Fruit fly (Drosophila melanogaster) whole organism, embryonic: ENCODE measurements around the gene CG8112.

Experiments used
- Adf1 ChIP-seq: fragments of 200-800 bp; sonication (Bioruptor generic); IDR thresholded peaks from 2 replicates; pipeline ENCODE4 v1.3.6; 2022; ENCODE audit warnings: missing biosample characterization, missing genetic modification characterization
- Atf6 ChIP-seq: fragments of 200-800 bp; sonication (Bioruptor generic); IDR thresholded peaks from 2 replicates; pipeline ENCODE4 v1.3.6; 2022; ENCODE audit warnings: missing biosample characterization, missing genetic modification characterization
- CG10209 ChIP-seq: fragments of 200-800 bp; sonication (Bioruptor generic); optimal IDR thresholded peaks from 3 replicates; lab custom pipeline; 2017; ENCODE audit warnings: missing biosample characterization, mild to moderate bottlenecking, missing genetic modification characterization, missing genetic modification reagents
- CG10565 ChIP-seq: fragments of 200-800 bp; sonication (Bioruptor generic); optimal IDR thresholded peaks from 3 replicates; lab custom pipeline; 2016; ENCODE audit warnings: missing biosample characterization, mild to moderate bottlenecking, missing genetic modification characterization
- CG12744 ChIP-seq: fragments of 200-800 bp; sonication (Bioruptor generic); optimal IDR thresholded peaks from 2 replicates; lab custom pipeline; 2016; ENCODE audit warnings: missing biosample characterization, missing genetic modification characterization
- CG13123 ChIP-seq: fragments of 200-800 bp; sonication (Bioruptor generic); optimal IDR thresholded peaks from 2 replicates; lab custom pipeline; 2016; ENCODE audit warnings: missing biosample characterization, missing genetic modification characterization
- CG14667 ChIP-seq: fragments of 200-800 bp; sonication (Bioruptor generic); IDR thresholded peaks from 2 replicates; pipeline ENCODE4 v1.3.6; 2022; ENCODE audit warnings: missing biosample characterization, missing genetic modification characterization
- CG14710 ChIP-seq: fragments of 200-800 bp; sonication (Bioruptor generic); optimal IDR thresholded peaks from 3 replicates; lab custom pipeline; 2019; ENCODE audit warnings: missing biosample characterization, mild to moderate bottlenecking, missing genetic modification characterization, moderate library complexity
- CG14965 ChIP-seq: fragments of 200-800 bp; sonication (Bioruptor generic); optimal IDR thresholded peaks from 2 replicates; lab custom pipeline; 2016; ENCODE audit warnings: missing biosample characterization, missing genetic modification characterization, borderline replicate concordance
- CG2120 ChIP-seq: fragments of 200-800 bp; sonication (Bioruptor generic); optimal IDR thresholded peaks from 3 replicates; lab custom pipeline; 2016; ENCODE audit warnings: missing biosample characterization, missing genetic modification characterization
- CG30431 ChIP-seq: fragments of 200-800 bp; sonication (Bioruptor generic); optimal IDR thresholded peaks from 2 replicates; lab custom pipeline; 2017; ENCODE audit warnings: missing biosample characterization, missing genetic modification characterization
- CG31224 ChIP-seq: fragments of 200-800 bp; sonication (Bioruptor generic); IDR thresholded peaks from 2 replicates; pipeline ENCODE4 v1.3.6; 2022; ENCODE audit warnings: missing biosample characterization, missing genetic modification characterization
- CG3163 ChIP-seq: fragments of 200-800 bp; sonication (Bioruptor generic); optimal IDR thresholded peaks from 3 replicates; lab custom pipeline; 2016; ENCODE audit warnings: missing biosample characterization, missing genetic modification characterization
- CG32772 ChIP-seq: fragments of 200-800 bp; sonication (Bioruptor generic); IDR thresholded peaks from 2 replicates; pipeline ENCODE4 v1.3.6; 2022; ENCODE audit warnings: missing biosample characterization, missing genetic modification characterization
- CG34422 ChIP-seq: fragments of 200-800 bp; sonication (Bioruptor generic); IDR thresholded peaks from 3 replicates; pipeline ENCODE4 v1.3.6; 2022; ENCODE audit warnings: missing biosample characterization, missing genetic modification characterization
- CG3995 ChIP-seq: fragments of 200-800 bp; sonication (Bioruptor generic); optimal IDR thresholded peaks from 3 replicates; lab custom pipeline; 2016; ENCODE audit warnings: missing biosample characterization, missing genetic modification characterization
- CG4707 ChIP-seq: fragments of 200-800 bp; sonication (Bioruptor generic); optimal IDR thresholded peaks from 2 replicates; lab custom pipeline; 2018; ENCODE audit warnings: missing biosample characterization, mild to moderate bottlenecking, missing genetic modification characterization, moderate library complexity
- CG6272 ChIP-seq: fragments of 200-800 bp; sonication (Bioruptor generic); IDR thresholded peaks from 2 replicates; pipeline ENCODE4 v1.3.6; 2022; ENCODE audit warnings: missing biosample characterization, missing genetic modification characterization
- CG6689 ChIP-seq: fragments of 200-800 bp; sonication (Bioruptor generic); IDR thresholded peaks from 2 replicates; pipeline ENCODE4 v1.3.6; 2022; ENCODE audit warnings: missing biosample characterization, missing genetic modification characterization
- CG9609 ChIP-seq: fragments of 200-800 bp; sonication (Bioruptor generic); optimal IDR thresholded peaks from 3 replicates; lab custom pipeline; 2016; ENCODE audit warnings: missing biosample characterization, missing genetic modification characterization
- D19A ChIP-seq: fragments of 200-800 bp; optimal IDR thresholded peaks from 3 replicates; lab custom pipeline; 2019; ENCODE audit warnings: missing biosample characterization, mild to moderate bottlenecking, missing genetic modification characterization, moderate library complexity
- Deaf1 ChIP-seq: fragments of 200-800 bp; optimal IDR thresholded peaks from 3 replicates; lab custom pipeline; 2019; ENCODE audit warnings: missing biosample characterization, mild to moderate bottlenecking, missing genetic modification characterization, moderate library complexity
- Dip2 ChIP-seq: fragments of 200-800 bp; sonication (Bioruptor generic); IDR thresholded peaks from 2 replicates; pipeline ENCODE4 v1.3.6; 2022; ENCODE audit warnings: missing biosample characterization, missing genetic modification characterization
- Ets65A ChIP-seq: fragments of 200-800 bp; sonication (Bioruptor generic); peaks from one replicate; lab custom pipeline; 2016; ENCODE audit warnings: missing biosample characterization, missing genetic modification characterization
- HLH3B ChIP-seq: fragments of 200-800 bp; sonication (Bioruptor generic); IDR thresholded peaks from 2 replicates; pipeline ENCODE4 v1.3.6; 2022; ENCODE audit warnings: missing biosample characterization, missing genetic modification characterization
- Lim3 ChIP-seq: fragments of 200-800 bp; sonication (Bioruptor generic); IDR thresholded peaks from 2 replicates; pipeline ENCODE4 v1.3.6; 2022; ENCODE audit warnings: missing biosample characterization, missing genetic modification characterization
- MTF-1 ChIP-seq: fragments of 200-800 bp; sonication (Bioruptor generic); optimal IDR thresholded peaks from 2 replicates; lab custom pipeline; 2018; ENCODE audit warnings: missing biosample characterization, mild to moderate bottlenecking, missing genetic modification characterization, borderline replicate concordance
- Med ChIP-seq: fragments of 200-800 bp; sonication (Bioruptor generic); peaks from one replicate; lab custom pipeline; 2016; ENCODE audit warnings: missing biosample characterization, missing genetic modification characterization, mild to moderate bottlenecking, inconsistent platforms, moderate library complexity
- Poxn ChIP-seq: fragments of 200-800 bp; sonication (Bioruptor generic); IDR thresholded peaks from 2 replicates; pipeline ENCODE4 v1.3.6; 2022; ENCODE audit warnings: missing biosample characterization, missing genetic modification characterization
- Six4 ChIP-seq: fragments of 200-800 bp; sonication (Bioruptor generic); optimal IDR thresholded peaks from 2 replicates; lab custom pipeline; 2016; ENCODE audit warnings: missing biosample characterization, missing genetic modification characterization
- Sox102F ChIP-seq: fragments of 200-800 bp; sonication (Bioruptor generic); optimal IDR thresholded peaks from 2 replicates; lab custom pipeline; 2018; ENCODE audit warnings: missing biosample characterization, mild to moderate bottlenecking, missing genetic modification characterization, moderate library complexity
- Vsx1 ChIP-seq: fragments of 200-800 bp; sonication (Bioruptor generic); optimal IDR thresholded peaks from 2 replicates; lab custom pipeline; 2017; ENCODE audit warnings: missing biosample characterization, mild to moderate bottlenecking, missing genetic modification characterization, missing genetic modification reagents
- az2 ChIP-seq: fragments of 200-800 bp; sonication (Bioruptor generic); optimal IDR thresholded peaks from 3 replicates; lab custom pipeline; 2016; ENCODE audit warnings: missing biosample characterization, missing genetic modification characterization
- bcd ChIP-seq: fragments of 200-800 bp; sonication (Bioruptor generic); optimal IDR thresholded peaks from 2 replicates; lab custom pipeline; 2017; ENCODE audit warnings: missing biosample characterization, mild to moderate bottlenecking, missing genetic modification characterization
- emc ChIP-seq: fragments of 200-800 bp; sonication (Bioruptor generic); optimal IDR thresholded peaks from 2 replicates; lab custom pipeline; 2016; ENCODE audit warnings: missing biosample characterization, missing genetic modification characterization
- hbn ChIP-seq: fragments of 200-800 bp; sonication (Bioruptor generic); IDR thresholded peaks from 2 replicates; pipeline ENCODE4 v1.3.6; 2022; ENCODE audit warnings: missing biosample characterization, missing genetic modification characterization; ENCODE audit not compliant: partially characterized antibody
- klu ChIP-seq: fragments of 200-800 bp; sonication (Bioruptor generic); IDR thresholded peaks from 2 replicates; pipeline ENCODE4 v1.3.6; 2022; ENCODE audit warnings: missing biosample characterization, missing genetic modification characterization
- nom ChIP-seq: fragments of 200-800 bp; sonication (Bioruptor generic); optimal IDR thresholded peaks from 2 replicates; lab custom pipeline; 2017; ENCODE audit warnings: missing biosample characterization, missing genetic modification characterization, mild to moderate bottlenecking, moderate library complexity, missing genetic modification reagents
- onecut ChIP-seq: fragments of 200-800 bp; sonication (Bioruptor generic); IDR thresholded peaks from 2 replicates; pipeline ENCODE4 v1.3.6; 2022; ENCODE audit warnings: missing biosample characterization, missing genetic modification characterization
- pb ChIP-seq: fragments of 200-800 bp; sonication (Bioruptor generic); optimal IDR thresholded peaks from 3 replicates; lab custom pipeline; 2016; ENCODE audit warnings: missing biosample characterization, missing genetic modification characterization
- repo ChIP-seq: fragments of 200-800 bp; sonication (Bioruptor generic); optimal IDR thresholded peaks from 2 replicates; lab custom pipeline; 2016; ENCODE audit warnings: missing biosample characterization, missing genetic modification characterization
- row ChIP-seq: fragments of 200-800 bp; sonication (Bioruptor generic); IDR thresholded peaks from 3 replicates; pipeline ENCODE4 v1.3.6; 2022; ENCODE audit warnings: missing biosample characterization, missing genetic modification characterization
- sens ChIP-seq: fragments of 200-800 bp; sonication (Bioruptor generic); peaks from one replicate; lab custom pipeline; 2016; ENCODE audit warnings: missing biosample characterization, missing genetic modification characterization
- sisA ChIP-seq: fragments of 200-800 bp; sonication (Bioruptor generic); IDR thresholded peaks from 2 replicates; pipeline ENCODE4 v1.3.6; 2022; ENCODE audit warnings: missing biosample characterization, missing genetic modification characterization
- so ChIP-seq: fragments of 200-800 bp; sonication (Bioruptor generic); IDR thresholded peaks from 3 replicates; pipeline ENCODE4 v1.3.6; 2022; ENCODE audit warnings: missing biosample characterization, missing genetic modification characterization
- sob ChIP-seq: fragments of 200-800 bp; sonication (Bioruptor generic); IDR thresholded peaks from 2 replicates; pipeline ENCODE4 v1.3.6; 2022; ENCODE audit warnings: missing biosample characterization, missing genetic modification characterization
- tll ChIP-seq, 2 experiments: fragments of 200-800 bp in 1 of 2; fragments of >200 bp in 1 of 2; sonication (Bioruptor generic) in 1 of 2; optimal IDR thresholded peaks; 2 replicates each; lab custom pipeline; 2017 to 2019; ENCODE audit warnings: missing biosample characterization in 2 of 2, missing genetic modification characterization in 2 of 2, mild to moderate bottlenecking in 1 of 2, moderate library complexity in 1 of 2
- unpg ChIP-seq: fragments of 200-800 bp; sonication (Bioruptor generic); optimal IDR thresholded peaks from 3 replicates; lab custom pipeline; 2018; ENCODE audit warnings: missing biosample characterization, mild to moderate bottlenecking, missing genetic modification characterization, moderate library complexity
- zen ChIP-seq: fragments of 200-800 bp; sonication (Bioruptor generic); optimal IDR thresholded peaks from 3 replicates; lab custom pipeline; 2018; ENCODE audit warnings: missing biosample characterization, mild to moderate bottlenecking, missing genetic modification characterization, moderate library complexity
- zf30C ChIP-seq: fragments of 200-800 bp; sonication (Bioruptor generic); optimal IDR thresholded peaks from 3 replicates; lab custom pipeline; 2018; ENCODE audit warnings: missing biosample characterization, mild to moderate bottlenecking, missing genetic modification characterization

The CG8112 gene

dm6 chr3R:8669029-8669707, 43.6 kb upstream of the CG8112 start (continued):
- TF ChIP-seq bcd (peak; percentile 98), Vsx1 (GFP tag; lab: Kevin White, UChicago) (peak; percentile 96), CG34422 (peak; percentile 97), Six4 (peak; percentile 96), row (GFP tag; lab: Robert Waterston, UW) (peak; percentile 97), CG3995 (GFP tag; lab: Kevin White, UChicago) (peak; percentile 78), klu (peak; percentile 84), repo (GFP tag; lab: Kevin White, UChicago) (peak; percentile 93), CG31224 (GFP tag; lab: Robert Waterston, UW) (peak; percentile 91), nom (peak; percentile 96), Ets65A (GFP tag; lab: Kevin White, UChicago) (peak; percentile 99), az2 (peak; percentile 98), zf30C (peak; percentile 45), CG2120 (GFP tag; lab: Kevin White, UChicago) (peak; percentile 99), CG14667 (GFP tag; lab: Robert Waterston, UW) (peak; percentile 90), so (peak; percentile 97), onecut (peak; percentile 95), CG3163 (peak; percentile 100), MTF-1 (GFP tag; lab: Kevin White, UChicago) (peak; percentile 96), CG14965 (GFP tag; lab: Kevin White, UChicago) (peak; percentile 80), Adf1 (peak; percentile 82), sens (GFP tag; lab: Kevin White, UChicago) (peak; percentile 100), CG13123 (GFP tag; lab: Kevin White, UChicago) (peak; percentile 96), CG4707 (GFP tag; lab: Kevin White, UChicago) (peak; percentile 95), Med (peak; percentile 100), CG6272 (peak; percentile 86), Lim3 (GFP tag; lab: Robert Waterston, UW) (peak; percentile 84; the same call in 1 of the 2 replicates), CG10209 (GFP tag; lab: Kevin White, UChicago) (peak; percentile 98), CG10565 (GFP tag; lab: Kevin White, UChicago) (peak; percentile 92), CG6689 (GFP tag; lab: Robert Waterston, UW) (peak; percentile 97), Dip2 (peak; percentile 51; the same call in 1 of the 2 replicates), HLH3B (GFP tag; lab: Robert Waterston, UW) (peak; percentile 97), unpg (peak; percentile 99), CG30431 (GFP tag; lab: Kevin White, UChicago) (peak; percentile 96), emc (GFP tag; lab: Kevin White, UChicago) (peak; percentile 92), Sox102F (GFP tag; lab: Kevin White, UChicago) (peak; percentile 97), CG12744 (GFP tag; lab: Kevin White, UChicago) (peak; percentile 97), CG14710 (tag; lab: Kevin White, UChicago) (peak; percentile 97), Deaf1 (tag; lab: Kevin White, UChicago) (peak; percentile 95), D19A (tag; lab: Kevin White, UChicago) (peak; percentile 96), sob (GFP tag; lab: Robert Waterston, UW) (peak; percentile 97), sisA (peak; percentile 95), tll (GFP tag; optimal IDR thresholded peaks at IDR 0.05; lab: Kevin White, UChicago) (peak in 1 of 2 experiments; percentile 64), Atf6 (GFP tag; lab: Robert Waterston, UW) (peak; percentile 97), CG32772 (GFP tag; lab: Robert Waterston, UW) (peak; percentile 93), CG9609 (GFP tag; lab: Kevin White, UChicago) (peak; percentile 95), hbn (peak; percentile 65; the same call in 1 of the 2 replicates), Poxn (GFP tag; lab: Robert Waterston, UW) (peak; percentile 68), zen (tag; lab: Kevin White, UChicago) (peak; percentile 96), pb (peak; percentile 92)
